ENCODE assay signal across 1 fruit fly cellular context in genomic region chr3L:18996774-18997589, dm6.
TF ChIP-seq lines count a peak whose summit lies in the region.

No protein-coding gene starts in this region.

TF ChIP-seq in whole organism, embryonic, 481 proteins besides CTCF, POLR2A, EP300 and RAD21 (continued from another document):
- TF ChIP-seq Optix (GFP tag; IDR thresholded peaks at IDR 0.05; lab: Robert Waterston, UW) (no peak), crc (GFP tag; optimal IDR thresholded peaks at IDR 0.05; lab: Kevin White, UChicago) (peak; percentile 0), scrt (GFP tag; optimal IDR thresholded peaks at IDR 0.05; lab: Kevin White, UChicago) (peak; percentile 27), CG4404 (GFP tag; IDR thresholded peaks at IDR 0.05; lab: Robert Waterston, UW) (no peak), NFAT (GFP tag; IDR thresholded peaks at IDR 0.05; lab: Robert Waterston, UW) (no peak), BtbVII (GFP tag; optimal IDR thresholded peaks at IDR 0.05; lab: Kevin White, UChicago) (peak; percentile 15), repo (GFP tag; optimal IDR thresholded peaks at IDR 0.05; lab: Kevin White, UChicago) (no peak), H2.0 (GFP tag; IDR thresholded peaks at IDR 0.05; lab: Robert Waterston, UW) (no peak), Atf-2 (GFP tag; optimal IDR thresholded peaks at IDR 0.05; lab: Kevin White, UChicago) (no peak), Sry-δ (GFP tag; optimal IDR thresholded peaks at IDR 0.05; lab: Kevin White, UChicago) (no peak)
